Fruit fly (Drosophila melanogaster): Measurements from ENCODE around the gene SclB.
A peak's percentile ranks its signal among the peaks of the same experiment; 100 is the strongest.

The SclB gene

dm6 chr2L:16887660-16888573, 50.1 kb downstream of the SclB start, which contains the start of the genes osi and tweek (continued):
- no peak; the same call in 2 of the 3 replicates for TF ChIP-seq eg (GFP tag; IDR thresholded peaks at IDR 0.05)
- no peak for TF ChIP-seq CG16779 (tag; optimal IDR thresholded peaks at IDR 0.05)
- peak; percentile 0 for TF ChIP-seq CG6792 (GFP tag; optimal IDR thresholded peaks at IDR 0.05)
- no peak for TF ChIP-seq dsx (GFP tag; optimal IDR thresholded peaks at IDR 0.05; ENCODE audit: poor library complexity, severe bottlenecking)
- peak; percentile 75 for TF ChIP-seq CG10631 (GFP tag; optimal IDR thresholded peaks at IDR 0.05)
- TF ChIP-seq CG9139 (GFP tag; optimal IDR thresholded peaks at IDR 0.05) = no peak
- TF ChIP-seq Ets21C (GFP tag; optimal IDR thresholded peaks at IDR 0.05) = peak; percentile 42
- TF ChIP-seq CG11902 (GFP tag; optimal IDR thresholded peaks at IDR 0.05) = no peak
- peak; percentile 37 for TF ChIP-seq Met (GFP tag; optimal IDR thresholded peaks at IDR 0.05)
- peak; percentile 24 for TF ChIP-seq Lpt (GFP tag; optimal IDR thresholded peaks at IDR 0.05)
- TF ChIP-seq CG10669 (GFP tag; optimal IDR thresholded peaks at IDR 0.05) = no peak
- TF ChIP-seq CG32006 (GFP tag; optimal IDR thresholded peaks at IDR 0.05) = peak; percentile 75
- TF ChIP-seq CG8632 (GFP tag; optimal IDR thresholded peaks at IDR 0.05) = peak; percentile 31
- TF ChIP-seq acj6 (GFP tag; optimal IDR thresholded peaks at IDR 0.05) = peak; percentile 67
- TF ChIP-seq topi (GFP tag; optimal IDR thresholded peaks at IDR 0.05) = peak; percentile 58
- TF ChIP-seq CG6163 (GFP tag; IDR thresholded peaks at IDR 0.05) = peak; percentile 36; the same call in 1 of the 3 replicates
- peak; percentile 21 for TF ChIP-seq dac (GFP tag; optimal IDR thresholded peaks at IDR 0.05)
- peak; percentile 4 for TF ChIP-seq fkh (GFP tag; optimal IDR thresholded peaks at IDR 0.05)
- TF ChIP-seq Gug (GFP tag; IDR thresholded peaks at IDR 0.05) = no peak
- TF ChIP-seq CG11294 (GFP tag; IDR thresholded peaks at IDR 0.05) = no peak
- peak; percentile 59 for TF ChIP-seq Hr39 (GFP tag; optimal IDR thresholded peaks at IDR 0.05)
- TF ChIP-seq CG6276 (GFP tag; optimal IDR thresholded peaks at IDR 0.05) = no peak
- peak; percentile 54 for TF ChIP-seq cyc (GFP tag; optimal IDR thresholded peaks at IDR 0.05)
- TF ChIP-seq Sox14 (GFP tag; optimal IDR thresholded peaks at IDR 0.05) = peak; percentile 28
- no peak for TF ChIP-seq CG15336 (GFP tag; IDR thresholded peaks at IDR 0.05)
- TF ChIP-seq Hr4 (GFP tag; optimal IDR thresholded peaks at IDR 0.05) = peak; percentile 61
- TF ChIP-seq CG11762 (GFP tag; optimal IDR thresholded peaks at IDR 0.05; ENCODE audit: insufficient read depth) = no peak
- TF ChIP-seq CG34406 (GFP tag; optimal IDR thresholded peaks at IDR 0.05) = peak; percentile 29
- peak; percentile 59 for TF ChIP-seq achi (GFP tag; optimal IDR thresholded peaks at IDR 0.05)
- TF ChIP-seq ss (GFP tag; optimal IDR thresholded peaks at IDR 0.05) = no peak
- TF ChIP-seq net (GFP tag; optimal IDR thresholded peaks at IDR 0.05) = no peak
- peak; percentile 72 for TF ChIP-seq CG31627 (GFP tag; optimal IDR thresholded peaks at IDR 0.05)
- TF ChIP-seq pdm3 (GFP tag; optimal IDR thresholded peaks at IDR 0.05) = no peak
- no peak for TF ChIP-seq salr (GFP tag; optimal IDR thresholded peaks at IDR 0.05)
- peak; percentile 66 for TF ChIP-seq lz (GFP tag; optimal IDR thresholded peaks at IDR 0.05)
- no peak for TF ChIP-seq Hr38 (GFP tag; optimal IDR thresholded peaks at IDR 0.05)
- TF ChIP-seq vri (GFP tag; optimal IDR thresholded peaks at IDR 0.05) = peak; percentile 72
- TF ChIP-seq CG8119 (GFP tag; IDR thresholded peaks at IDR 0.05) = no peak
- TF ChIP-seq CG6808 (GFP tag; optimal IDR thresholded peaks at IDR 0.05) = no peak
- no peak for TF ChIP-seq CG4318 (GFP tag; optimal IDR thresholded peaks at IDR 0.05)
